Worm (Caenorhabditis elegans) whole organism, midembryonic: ENCODE results near the gene srt-67.

Source experiments
- T22C8.4 ChIP-seq: fragments of 200-800 bp; sonication (Bioruptor generic); IDR thresholded peaks from 2 replicates; pipeline ENCODE4 v1.3.6; 2022; ENCODE audit warnings: missing genetic modification characterization, missing compliant biosample characterization
- cog-1 ChIP-seq: sonication (generic microtip); optimal IDR thresholded peaks from 2 replicates; lab custom pipeline; 2016; ENCODE audit warnings: missing genetic modification characterization, missing compliant biosample characterization
- flt-1 ChIP-seq: fragments of 200-800 bp; sonication (Bioruptor generic); IDR thresholded peaks from 2 replicates; pipeline ENCODE4 v1.3.6; 2022; ENCODE audit warnings: missing genetic modification characterization, missing compliant biosample characterization
- klf-2 ChIP-seq: fragments of 200-800 bp; sonication (Bioruptor generic); conservative IDR thresholded peaks from 2 replicates; pipeline ENCODE4 v1.3.6; 2022; ENCODE audit warnings: missing genetic modification reagents, missing genetic modification characterization, missing compliant biosample characterization
- med-1 ChIP-seq: sonication (generic microtip); optimal IDR thresholded peaks from 2 replicates; lab custom pipeline; 2017; ENCODE audit warnings: missing genetic modification characterization, mild to moderate bottlenecking, missing compliant biosample characterization, antibody characterized with exemption, missing genetic modification reagents; ENCODE audit not compliant: insufficient read depth
- ref-1 ChIP-seq: fragments of 200-800 bp; sonication (Bioruptor generic); conservative IDR thresholded peaks from 2 replicates; pipeline ENCODE4 v1.3.6; 2022; ENCODE audit warnings: missing genetic modification reagents, missing genetic modification characterization, missing compliant biosample characterization
- tab-1 ChIP-seq: fragments of 200-800 bp; sonication (Bioruptor generic); IDR thresholded peaks from 2 replicates; pipeline ENCODE4 v1.3.6; 2022; ENCODE audit warnings: missing genetic modification characterization, missing compliant biosample characterization
- ztf-23 ChIP-seq: fragments of 200-800 bp; sonication (Bioruptor generic); IDR thresholded peaks from 2 replicates; pipeline ENCODE4 v1.3.6; 2022; ENCODE audit warnings: missing genetic modification reagents, missing genetic modification characterization, missing compliant biosample characterization
- ztf-29 ChIP-seq: fragments of 200-800 bp; sonication (Bioruptor generic); IDR thresholded peaks from 2 replicates; pipeline ENCODE4 v1.3.6; 2022; ENCODE audit warnings: missing genetic modification reagents, missing genetic modification characterization, missing compliant biosample characterization

srt-67 gene

ce11 chrV:5252016-5252415 is 5.2 kb downstream of the srt-67 start, which contains the start of gene srt-68:
Gene srt-68, minus strand, starts transcription at chrV:5252116.
- TF ChIP-seq tab-1 (GFP tag; lab: Robert Waterston, UW) (no peak), flt-1 (no peak), ztf-23 (GFP tag; lab: Robert Waterston, UW) (no peak), med-1 (GFP tag; lab: Kevin White, UChicago) (no peak), cog-1 (tag; lab: Kevin White, UChicago) (no peak), klf-2 (no peak), ztf-29 (GFP tag; lab: Robert Waterston, UW) (no peak), ref-1 (no peak), T22C8.4 (GFP tag; lab: Robert Waterston, UW) (no peak)

ce11 chrV:5243036-5243435 is 14.2 kb downstream of the srt-67 start, which contains the start of gene cest-35.1:
Gene cest-35.1, minus strand, starts transcription at chrV:5243136.
- TF ChIP-seq ztf-23 (GFP tag; lab: Robert Waterston, UW): no peak
- TF ChIP-seq ref-1: no peak
- TF ChIP-seq flt-1: no peak
- TF ChIP-seq T22C8.4 (GFP tag; lab: Robert Waterston, UW): no peak
- no peak for TF ChIP-seq cog-1 (tag; lab: Kevin White, UChicago)
- TF ChIP-seq med-1 (GFP tag; lab: Kevin White, UChicago): no peak
- no peak for TF ChIP-seq klf-2
- no peak for TF ChIP-seq ztf-29 (GFP tag; lab: Robert Waterston, UW)
- TF ChIP-seq tab-1 (GFP tag; lab: Robert Waterston, UW): no peak

- TF ChIP-seq med-1 (GFP tag; lab: Kevin White, UChicago) (no peak), ref-1 (no peak), ztf-29 (GFP tag; lab: Robert Waterston, UW) (no peak), T22C8.4 (GFP tag; lab: Robert Waterston, UW) (no peak), ztf-23 (GFP tag; lab: Robert Waterston, UW) (no peak), cog-1 (tag; lab: Kevin White, UChicago) (no peak), klf-2 (no peak), flt-1 (no peak), tab-1 (GFP tag; lab: Robert Waterston, UW) (no peak)
Observed at ce11 chrV:5239903-5240302, 17.4 kb downstream of the srt-67 start, which contains the start of gene B0238.15. Gene B0238.15, plus strand, starts transcription at chrV:5240203.

ce11 chrV:5239404-5239803 is 17.9 kb downstream of the srt-67 start, which contains the start of gene C52A10.3:
Gene C52A10.3, minus strand, starts transcription at chrV:5239504.
- TF ChIP-seq flt-1 (no peak), klf-2 (no peak), T22C8.4 (GFP tag; lab: Robert Waterston, UW) (no peak), ref-1 (no peak), cog-1 (tag; lab: Kevin White, UChicago) (no peak), ztf-23 (GFP tag; lab: Robert Waterston, UW) (no peak), tab-1 (GFP tag; lab: Robert Waterston, UW) (no peak), med-1 (GFP tag; lab: Kevin White, UChicago) (no peak)

- TF ChIP-seq med-1 (GFP tag; lab: Kevin White, UChicago) (no peak), cog-1 (tag; lab: Kevin White, UChicago) (no peak), ref-1 (no peak), T22C8.4 (GFP tag; lab: Robert Waterston, UW) (no peak), tab-1 (GFP tag; lab: Robert Waterston, UW) (no peak), klf-2 (no peak), ztf-23 (GFP tag; lab: Robert Waterston, UW) (no peak), ztf-29 (GFP tag; lab: Robert Waterston, UW) (no peak), flt-1 (no peak)
Observed at ce11 chrV:5237116-5237515, 20.1 kb downstream of the srt-67 start, which contains the start of gene cest-35.2. Gene cest-35.2, minus strand, starts transcription at chrV:5237216.

ce11 chrV:5233777-5234176 is 23.5 kb downstream of the srt-67 start, which contains the start of gene cest-32:
Gene cest-32, minus strand, starts transcription at chrV:5233891.
- TF ChIP-seq tab-1 (GFP tag; lab: Robert Waterston, UW) (no peak), med-1 (GFP tag; lab: Kevin White, UChicago) (no peak), ztf-29 (GFP tag; lab: Robert Waterston, UW) (no peak), klf-2 (no peak), ref-1 (no peak), cog-1 (tag; lab: Kevin White, UChicago) (no peak), T22C8.4 (GFP tag; lab: Robert Waterston, UW) (no peak), flt-1 (no peak), ztf-23 (GFP tag; lab: Robert Waterston, UW) (no peak)

ce11 chrV:5228513-5228912 is 28.7 kb downstream of the srt-67 start:
- TF ChIP-seq med-1 (GFP tag; lab: Kevin White, UChicago) (no peak), ref-1 (no peak), ztf-29 (GFP tag; lab: Robert Waterston, UW) (no peak), ztf-23 (GFP tag; lab: Robert Waterston, UW) (no peak), tab-1 (GFP tag; lab: Robert Waterston, UW) (no peak), flt-1 (no peak), cog-1 (tag; lab: Kevin White, UChicago) (no peak), T22C8.4 (GFP tag; lab: Robert Waterston, UW) (no peak), klf-2 (no peak)

- TF ChIP-seq ztf-23 (GFP tag; lab: Robert Waterston, UW): no peak
- no peak for TF ChIP-seq ref-1
- TF ChIP-seq cog-1 (tag; lab: Kevin White, UChicago): no peak
- TF ChIP-seq T22C8.4 (GFP tag; lab: Robert Waterston, UW): no peak
- TF ChIP-seq ztf-29 (GFP tag; lab: Robert Waterston, UW): no peak
- TF ChIP-seq med-1 (GFP tag; lab: Kevin White, UChicago): no peak
- no peak for TF ChIP-seq klf-2
- TF ChIP-seq tab-1 (GFP tag; lab: Robert Waterston, UW): no peak
- no peak for TF ChIP-seq flt-1
Observed at ce11 chrV:5225660-5226059, 31.6 kb downstream of the srt-67 start.

- TF ChIP-seq flt-1: no peak
- no peak for TF ChIP-seq ref-1
- TF ChIP-seq tab-1 (GFP tag; lab: Robert Waterston, UW): no peak
- no peak for TF ChIP-seq med-1 (GFP tag; lab: Kevin White, UChicago)
- no peak for TF ChIP-seq ztf-29 (GFP tag; lab: Robert Waterston, UW)
- TF ChIP-seq klf-2: no peak
- TF ChIP-seq T22C8.4 (GFP tag; lab: Robert Waterston, UW): no peak
- TF ChIP-seq ztf-23 (GFP tag; lab: Robert Waterston, UW): no peak
- TF ChIP-seq cog-1 (tag; lab: Kevin White, UChicago): no peak
Observed at ce11 chrV:5223044-5223443, 34.2 kb downstream of the srt-67 start, which contains the start of gene Y49G5B.1. Gene Y49G5B.1, plus strand, starts transcription at chrV:5223367.
